Fruit fly (Drosophila melanogaster): ENCODE measurements around the gene RpL13A.

The RpL13A gene

DNA sequence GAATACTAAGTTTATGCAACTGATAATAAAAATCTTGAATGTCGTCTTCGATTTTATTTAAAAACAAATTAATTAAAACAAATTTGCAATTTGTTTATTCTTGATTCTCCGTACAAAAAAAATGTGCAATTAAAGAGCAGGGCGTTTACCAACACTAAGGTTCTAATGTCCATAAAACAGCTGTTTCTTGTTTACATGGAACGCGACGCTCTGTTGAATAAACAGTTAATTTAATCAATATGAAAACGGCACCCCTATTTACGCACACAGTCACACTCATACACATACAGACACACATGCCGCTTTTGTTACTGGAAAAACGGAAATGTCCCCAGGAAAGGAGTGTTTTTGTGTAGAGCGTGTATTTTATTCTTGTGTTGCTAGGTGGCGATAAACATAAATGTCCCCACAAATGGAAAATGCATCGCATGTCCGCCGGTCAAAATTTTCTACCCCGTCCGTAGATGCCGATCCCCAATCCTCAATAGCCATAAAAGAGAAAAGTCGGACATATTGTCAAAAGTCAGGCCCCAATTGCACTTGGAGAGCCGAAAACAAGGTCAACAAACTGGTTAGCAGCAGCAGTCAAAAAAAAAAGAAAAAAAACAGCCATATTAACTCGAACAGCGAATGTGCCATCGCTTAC lies 1.2 kb upstream of the RpL13A start (continued):
- peak; percentile 41 for TF ChIP-seq nmo (GFP tag; optimal IDR thresholded peaks at IDR 0.05)
- TF ChIP-seq Bdp1 (GFP tag; optimal IDR thresholded peaks at IDR 0.05) = peak; percentile 65
- no peak for TF ChIP-seq CG14441 (GFP tag; IDR thresholded peaks at IDR 0.05)
- no peak for TF ChIP-seq otp (GFP tag; IDR thresholded peaks at IDR 0.05)
- no peak for TF ChIP-seq Adf1 (GFP tag; IDR thresholded peaks at IDR 0.05)
- no peak for TF ChIP-seq lmd (GFP tag; IDR thresholded peaks at IDR 0.05)
- peak; percentile 64 for TF ChIP-seq CG17829 (tag; optimal IDR thresholded peaks at IDR 0.05)
- peak; percentile 64 for TF ChIP-seq CG8281 (tag; optimal IDR thresholded peaks at IDR 0.05)
- peak; percentile 88 for TF ChIP-seq ac (GFP tag; optimal IDR thresholded peaks at IDR 0.05)
- no peak for TF ChIP-seq dimm (GFP tag; IDR thresholded peaks at IDR 0.05)
- TF ChIP-seq CG12104 (GFP tag; optimal IDR thresholded peaks at IDR 0.05) = peak; percentile 34
- peak; percentile 91 for TF ChIP-seq Asciz (GFP tag; optimal IDR thresholded peaks at IDR 0.05)
- TF ChIP-seq Fer3 (tag; optimal IDR thresholded peaks at IDR 0.05) = peak; percentile 81
- TF ChIP-seq CG15011 (GFP tag; optimal IDR thresholded peaks at IDR 0.05) = peak; percentile 64
- TF ChIP-seq CG11085 (GFP tag; IDR thresholded peaks at IDR 0.05) = no peak
- TF ChIP-seq disco-r (GFP tag; optimal IDR thresholded peaks at IDR 0.05) = peak; percentile 48
- peak; percentile 54 for TF ChIP-seq Bteb2 (GFP tag; optimal IDR thresholded peaks at IDR 0.05)
- no peak for TF ChIP-seq sens-2 (GFP tag; IDR thresholded peaks at IDR 0.05)
- TF ChIP-seq CG17802 (tag; optimal IDR thresholded peaks at IDR 0.05) = no peak
- no peak for TF ChIP-seq HLH4C (GFP tag; IDR thresholded peaks at IDR 0.05; ENCODE audit: partially characterized antibody)
- TF ChIP-seq ab (GFP tag; optimal IDR thresholded peaks at IDR 0.05) = no peak
- TF ChIP-seq CG9817 (tag; optimal IDR thresholded peaks at IDR 0.05) = peak; percentile 42
- no peak for TF ChIP-seq Nf-YA (GFP tag; IDR thresholded peaks at IDR 0.05)
- TF ChIP-seq Hr78 (GFP tag; optimal IDR thresholded peaks at IDR 0.05) = no peak
- TF ChIP-seq Scr (GFP tag; IDR thresholded peaks at IDR 0.05; ENCODE audit: partially characterized antibody) = no peak
- peak; percentile 8 for TF ChIP-seq CG3995 (GFP tag; optimal IDR thresholded peaks at IDR 0.05)
- peak; percentile 65 for TF ChIP-seq CG10147 (GFP tag; optimal IDR thresholded peaks at IDR 0.05)
- peak; percentile 66 for TF ChIP-seq CG15479 (GFP tag; optimal IDR thresholded peaks at IDR 0.05)
- TF ChIP-seq ssp (GFP tag; IDR thresholded peaks at IDR 0.05) = no peak
- peak; percentile 93 for TF ChIP-seq MTF-1 (GFP tag; optimal IDR thresholded peaks at IDR 0.05; ENCODE audit: borderline replicate concordance)
- TF ChIP-seq toy (GFP tag; IDR thresholded peaks at IDR 0.05) = no peak
- no peak for TF ChIP-seq stc (GFP tag; IDR thresholded peaks at IDR 0.05)
- peak; percentile 28 for TF ChIP-seq CG13624 (GFP tag; optimal IDR thresholded peaks at IDR 0.05)
- TF ChIP-seq CG2712 (tag; optimal IDR thresholded peaks at IDR 0.05) = peak; percentile 66
- peak; percentile 65 for TF ChIP-seq CG8359 (GFP tag; optimal IDR thresholded peaks at IDR 0.05; ENCODE audit: borderline replicate concordance)
- TF ChIP-seq Abd-B (GFP tag; optimal IDR thresholded peaks at IDR 0.05) = no peak
- no peak for TF ChIP-seq row (GFP tag; IDR thresholded peaks at IDR 0.05)
- peak; percentile 83 for TF ChIP-seq CG17912 (GFP tag; optimal IDR thresholded peaks at IDR 0.05)
- TF ChIP-seq Dip2 (GFP tag; IDR thresholded peaks at IDR 0.05) = no peak
- TF ChIP-seq CG1647 (GFP tag; optimal IDR thresholded peaks at IDR 0.05) = peak; percentile 74
- TF ChIP-seq CG14667 (GFP tag; IDR thresholded peaks at IDR 0.05) = no peak
- TF ChIP-seq CG8388 (GFP tag; optimal IDR thresholded peaks at IDR 0.05) = peak; percentile 51
- TF ChIP-seq NC2α (GFP tag; optimal IDR thresholded peaks at IDR 0.05) = peak; percentile 82
- TF ChIP-seq CG6254 (GFP tag; optimal IDR thresholded peaks at IDR 0.05) = peak; percentile 78
- TF ChIP-seq Atf3 (GFP tag; optimal IDR thresholded peaks at IDR 0.05) = peak; percentile 64
- no peak for TF ChIP-seq CG2199 (GFP tag; IDR thresholded peaks at IDR 0.05)
- TF ChIP-seq dm (GFP tag; optimal IDR thresholded peaks at IDR 0.05) = peak; percentile 50
- TF ChIP-seq ewg (GFP tag; optimal IDR thresholded peaks at IDR 0.05) = peak; percentile 56
- no peak for TF ChIP-seq CG1024 (GFP tag; IDR thresholded peaks at IDR 0.05)
- TF ChIP-seq ham (GFP tag; IDR thresholded peaks at IDR 0.05) = no peak

Measured in whole organism, embryonic.